Fruit fly (Drosophila melanogaster) S2 (cell line): Measurements from ENCODE around the gene Arpc2.

ENCODE experiments used
- CG8478 ChIP-seq: fragments of >200 bp; optimal IDR thresholded peaks from 2 replicates; lab custom pipeline; 2018
- CTCF ChIP-seq, 2 experiments: fragments of >200 bp; optimal IDR thresholded peaks; 2 replicates each; lab custom pipeline; 2018

DNA sequence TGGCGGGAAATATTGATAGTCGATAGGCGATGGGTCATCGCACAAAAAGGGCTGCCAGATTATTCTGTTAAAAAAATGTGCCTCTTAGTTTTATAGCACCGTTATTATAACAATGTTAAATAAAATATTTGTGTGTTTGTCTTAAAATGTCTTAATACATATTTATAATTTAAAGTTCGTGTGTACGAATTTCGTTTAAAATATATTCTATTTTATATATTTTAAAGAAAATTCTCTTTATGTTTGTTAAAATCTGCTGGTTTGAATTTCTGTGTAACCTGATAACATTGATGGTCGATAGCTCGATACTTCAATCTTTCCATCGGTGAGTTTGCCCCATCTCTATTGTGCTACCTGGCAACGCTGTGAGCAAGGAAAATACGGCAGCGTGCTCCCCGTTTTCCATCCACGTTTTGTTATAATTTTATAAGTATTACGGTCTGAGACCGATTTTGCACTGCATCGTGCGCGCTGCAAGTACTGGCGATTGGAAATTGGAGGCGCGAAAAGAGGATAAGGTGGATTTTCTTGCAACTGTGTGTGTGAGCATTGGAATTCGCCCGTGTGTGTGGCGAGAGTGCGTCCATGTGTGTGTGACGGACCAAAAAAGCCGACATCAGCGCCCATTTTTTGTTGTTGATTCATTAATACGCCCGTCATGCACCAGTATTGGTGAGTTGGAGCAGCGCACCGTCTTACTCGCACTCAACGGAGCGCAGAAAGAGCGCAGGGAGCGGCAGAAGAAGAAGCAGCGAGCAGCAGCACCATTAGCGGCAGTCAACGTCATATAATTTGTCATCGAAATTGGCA, at the start of gene Arpc2, which contains the start of gene CG10949:
- TF ChIP-seq CG8478, result no peak
- no peak for TF ChIP-seq CTCF (optimal IDR thresholded peaks at IDR 0.05; lab: Kevin White, UChicago)
